Fruit fly (Drosophila melanogaster) S2 (cell line): ENCODE measurements around the gene CG4213.

Source experiments
- CG8478 ChIP-seq: fragments of >200 bp; optimal IDR thresholded peaks from 2 replicates; lab custom pipeline; 2018
- CTCF ChIP-seq, 2 experiments: fragments of >200 bp; optimal IDR thresholded peaks; 2 replicates each; lab custom pipeline; 2018

dm6 chr2L:369811-370210 lies 32.2 kb downstream of the CG4213 start:
- no peak for TF ChIP-seq CTCF (optimal IDR thresholded peaks at IDR 0.05; lab: Kevin White, UChicago)
- TF ChIP-seq CG8478 (lab: Kevin White, UChicago): no peak
